Worm (Caenorhabditis elegans): ENCODE data around the gene taco-1.

DNA sequence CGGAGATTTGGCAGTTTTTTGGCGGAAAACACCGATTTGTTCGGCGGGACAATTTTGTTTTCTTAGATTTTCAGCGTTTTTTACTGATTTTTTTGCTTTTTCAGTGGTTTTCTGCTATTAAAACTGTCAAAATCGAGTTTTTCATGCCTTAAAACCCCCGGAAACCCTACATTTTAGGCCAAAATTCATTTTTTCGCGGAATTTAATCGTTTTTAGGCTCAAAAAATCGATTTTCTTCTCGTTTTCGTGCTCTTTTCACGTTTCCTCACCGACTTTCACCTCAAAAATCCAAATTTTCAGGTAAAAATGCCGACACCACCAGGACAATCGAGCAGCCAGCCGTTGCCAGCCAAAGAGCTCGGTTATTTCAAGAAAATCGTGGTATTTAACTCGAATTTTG, 48.4 kb upstream of the taco-1 start, which contains the start of gene hpo-29:
- TF ChIP-seq dao-5 (tag; optimal IDR thresholded peaks at IDR 0.05) (no peak), W03F9.2 (tag; optimal IDR thresholded peaks at IDR 0.05) (no peak), him-1 (tag; optimal IDR thresholded peaks at IDR 0.05) (no peak)

Data from whole organism, L4/young adult.